Fruit fly (Drosophila melanogaster): Measurements from ENCODE around the gene Timp.
A peak's percentile ranks its signal among the peaks of the same experiment; 100 is the strongest.

The Timp gene

DNA sequence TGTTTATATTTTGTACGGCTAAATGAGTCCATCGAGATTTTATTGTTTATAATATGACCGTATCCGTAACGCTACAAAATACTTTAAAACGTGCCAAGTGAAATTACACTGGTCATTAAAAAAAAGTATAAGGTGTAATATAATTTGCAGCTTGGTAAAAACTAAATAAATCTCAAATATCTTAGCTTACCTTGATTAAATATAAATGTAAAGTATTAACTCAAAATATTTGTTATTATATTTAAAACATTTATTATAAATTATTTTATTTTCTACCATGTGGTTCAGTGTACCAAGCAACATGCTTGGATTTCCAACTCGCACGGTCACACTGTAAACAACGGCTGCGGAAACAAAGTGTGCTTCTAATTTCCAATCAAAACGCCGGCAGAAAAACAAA is 49.0 kb upstream of the Timp start, which contains the start of the genes Sirt6 and pont (continued):
- no peak for TF ChIP-seq ssp (GFP tag; IDR thresholded peaks at IDR 0.05)
- TF ChIP-seq her (GFP tag; optimal IDR thresholded peaks at IDR 0.05): no peak
- peak; percentile 93 for TF ChIP-seq CG12104 (GFP tag; optimal IDR thresholded peaks at IDR 0.05)
- TF ChIP-seq nom (GFP tag; optimal IDR thresholded peaks at IDR 0.05): no peak
- no peak for TF ChIP-seq CG11696 (GFP tag; IDR thresholded peaks at IDR 0.05)
- TF ChIP-seq MESR4 (GFP tag; optimal IDR thresholded peaks at IDR 0.05): peak; percentile 25
- TF ChIP-seq CG2116 (GFP tag; optimal IDR thresholded peaks at IDR 0.05): peak; percentile 72
- peak; percentile 83 for TF ChIP-seq CG15514 (GFP tag; optimal IDR thresholded peaks at IDR 0.05)
- no peak for TF ChIP-seq D (optimal IDR thresholded peaks at IDR 0.05)
- peak; percentile 91 for TF ChIP-seq D (GFP tag; optimal IDR thresholded peaks at IDR 0.05)
- peak; percentile 95 for TF ChIP-seq oc (tag; optimal IDR thresholded peaks at IDR 0.05)
- TF ChIP-seq CG3163 (GFP tag; optimal IDR thresholded peaks at IDR 0.05): peak; percentile 8
- TF ChIP-seq CG4282 (GFP tag; optimal IDR thresholded peaks at IDR 0.05): no peak
- peak; percentile 92 for TF ChIP-seq nerfin-1 (tag; optimal IDR thresholded peaks at IDR 0.05)
- TF ChIP-seq CG12744 (GFP tag; optimal IDR thresholded peaks at IDR 0.05): peak; percentile 53
- TF ChIP-seq ab (GFP tag; optimal IDR thresholded peaks at IDR 0.05): no peak
- TF ChIP-seq trem (tag; optimal IDR thresholded peaks at IDR 0.05): peak; percentile 96
- TF ChIP-seq Eip74EF (GFP tag; optimal IDR thresholded peaks at IDR 0.05): peak in 1 of 2 experiments; percentile 94
- peak; percentile 99 for TF ChIP-seq nmo (GFP tag; optimal IDR thresholded peaks at IDR 0.05)
- peak; percentile 97 for TF ChIP-seq fd3F (GFP tag; optimal IDR thresholded peaks at IDR 0.05)
- peak; percentile 41 to 96 for TF ChIP-seq Hr51 (GFP tag; optimal IDR thresholded peaks at IDR 0.05)
- TF ChIP-seq NC2β (GFP tag; optimal IDR thresholded peaks at IDR 0.05): peak; percentile 31
- no peak for TF ChIP-seq Opbp (GFP tag; IDR thresholded peaks at IDR 0.05; ENCODE audit: partially characterized antibody)
- no peak for TF ChIP-seq ro (GFP tag; IDR thresholded peaks at IDR 0.05)
- TF ChIP-seq CG34224 (GFP tag; IDR thresholded peaks at IDR 0.05; ENCODE audit: partially characterized antibody): no peak
- no peak for TF ChIP-seq CG10366 (GFP tag; IDR thresholded peaks at IDR 0.05)
- no peak for TF ChIP-seq rib (GFP tag; IDR thresholded peaks at IDR 0.05)
- no peak for TF ChIP-seq ken (GFP tag; IDR thresholded peaks at IDR 0.05)
- no peak for TF ChIP-seq dysf (GFP tag; IDR thresholded peaks at IDR 0.05)
- peak; percentile 97 for TF ChIP-seq CG10979 (tag; optimal IDR thresholded peaks at IDR 0.05)
- no peak for TF ChIP-seq vnd (GFP tag; IDR thresholded peaks at IDR 0.05; ENCODE audit: partially characterized antibody)
- peak; percentile 59 for TF ChIP-seq CG7786 (GFP tag; optimal IDR thresholded peaks at IDR 0.05)
- TF ChIP-seq CG8089 (GFP tag; optimal IDR thresholded peaks at IDR 0.05): peak; percentile 30
- no peak for TF ChIP-seq CG3847 (GFP tag; IDR thresholded peaks at IDR 0.05)
- TF ChIP-seq MTF-1 (GFP tag; optimal IDR thresholded peaks at IDR 0.05; ENCODE audit: borderline replicate concordance): peak; percentile 76
- TF ChIP-seq CG18599 (GFP tag; optimal IDR thresholded peaks at IDR 0.05): peak; percentile 94
- TF ChIP-seq CG17612 (GFP tag; IDR thresholded peaks at IDR 0.05): no peak
- peak; percentile 33 for TF ChIP-seq CG31365 (tag; optimal IDR thresholded peaks at IDR 0.05)
- no peak for TF ChIP-seq CG9609 (GFP tag; optimal IDR thresholded peaks at IDR 0.05)
- TF ChIP-seq CG11085 (GFP tag; IDR thresholded peaks at IDR 0.05): no peak
- peak; percentile 94 for TF ChIP-seq lab (GFP tag; optimal IDR thresholded peaks at IDR 0.05)
- TF ChIP-seq CG4404 (GFP tag; IDR thresholded peaks at IDR 0.05): no peak
- TF ChIP-seq corto (GFP tag; optimal IDR thresholded peaks at IDR 0.05): peak; percentile 29
- no peak for TF ChIP-seq stc (GFP tag; IDR thresholded peaks at IDR 0.05)
- TF ChIP-seq CG9727 (GFP tag; optimal IDR thresholded peaks at IDR 0.05): peak; percentile 97
- no peak for TF ChIP-seq ato (GFP tag; IDR thresholded peaks at IDR 0.05; ENCODE audit: partially characterized antibody)
- no peak for TF ChIP-seq hbn (GFP tag; IDR thresholded peaks at IDR 0.05; ENCODE audit: partially characterized antibody)
- TF ChIP-seq Drgx (GFP tag; IDR thresholded peaks at IDR 0.05): no peak
- peak; percentile 66 for TF ChIP-seq CG13624 (GFP tag; optimal IDR thresholded peaks at IDR 0.05)
- peak in 1 of 2 experiments; percentile 62 for TF ChIP-seq crp (GFP tag; optimal IDR thresholded peaks at IDR 0.05)
